4 worm cellular contexts compared by ENCODE assay signal in the genomic region with DNA sequence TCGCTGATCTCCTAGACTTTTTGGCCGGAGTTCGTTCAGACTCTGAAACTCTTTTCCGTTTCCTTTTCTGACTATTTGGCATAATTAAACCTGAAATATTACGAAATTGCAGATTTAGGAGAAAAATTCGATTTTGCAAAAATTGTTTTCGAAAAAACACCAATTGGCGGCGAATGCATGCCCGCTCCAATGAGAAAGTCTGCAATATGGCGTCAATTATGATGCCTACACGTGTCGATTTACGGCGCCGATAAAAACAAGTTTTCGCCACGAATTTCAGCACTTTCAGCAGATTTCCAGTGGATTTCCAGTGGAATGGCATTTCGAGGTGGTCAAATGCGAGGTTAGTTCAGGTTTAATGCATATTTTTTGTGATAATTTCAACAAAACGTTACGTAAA.
TF ChIP-seq lines count a peak whose summit lies in the region.

A gene (minus strand): TSS at position 92 of the 400 bp plus-strand sequence.
A gene (plus strand): TSS at position 112 of the 400 bp plus-strand sequence.

TF ChIP-seq in whole organism, L2 larva, 48 proteins besides CTCF, POLR2A, EP300 and RAD21 (continues in another document):
- TF ChIP-seq zag-1 (tag; optimal IDR thresholded peaks at IDR 0.05; lab: Kevin White, UChicago) (peak; percentile 4), ama-1 (optimal IDR thresholded peaks at IDR 0.05; lab: Kevin White, UChicago) (no peak), nhr-21 (tag; optimal IDR thresholded peaks at IDR 0.05; lab: Kevin White, UChicago) (peak; percentile 42), lsy-2 (tag; optimal IDR thresholded peaks at IDR 0.05; lab: Kevin White, UChicago) (peak; percentile 73 to 82), nhr-11 (tag; optimal IDR thresholded peaks at IDR 0.05; lab: Kevin White, UChicago) (peak; percentile 69), elt-3 (tag; optimal IDR thresholded peaks at IDR 0.05; lab: Kevin White, UChicago) (no peak), mdl-1 (tag; optimal IDR thresholded peaks at IDR 0.05; lab: Kevin White, UChicago) (peak in 1 of 2 experiments; percentile 36), lin-13 (GFP tag; optimal IDR thresholded peaks at IDR 0.05; lab: Kevin White, UChicago) (peak; percentile 54), fos-1 (tag; optimal IDR thresholded peaks at IDR 0.05; lab: Kevin White, UChicago) (peak; percentile 36), sma-9 (GFP tag; optimal IDR thresholded peaks at IDR 0.05; lab: Kevin White, UChicago) (peak; percentile 52), sma-9 (tag; optimal IDR thresholded peaks at IDR 0.05; lab: Kevin White, UChicago) (no peak), ztf-1 (GFP tag; conservative IDR thresholded peaks at IDR 0.05; lab: Robert Waterston, UW) (no peak), alr-1 (tag; optimal IDR thresholded peaks at IDR 0.05; lab: Kevin White, UChicago) (no peak), lin-11 (tag; optimal IDR thresholded peaks at IDR 0.05; lab: Kevin White, UChicago) (peak; percentile 75), nhr-25 (tag; optimal IDR thresholded peaks at IDR 0.05; lab: Kevin White, UChicago) (peak; percentile 66), dmd-4 (tag; optimal IDR thresholded peaks at IDR 0.05; lab: Kevin White, UChicago) (no peak), nhr-129 (tag; optimal IDR thresholded peaks at IDR 0.05; lab: Kevin White, UChicago) (peak; percentile 83), ZK546.5 (tag; optimal IDR thresholded peaks at IDR 0.05; lab: Kevin White, UChicago) (no peak), R02D3.7 (tag; optimal IDR thresholded peaks at IDR 0.05; lab: Kevin White, UChicago) (peak; percentile 82), snpc-4 (tag; optimal IDR thresholded peaks at IDR 0.05; lab: Kevin White, UChicago) (peak; percentile 40), unc-55 (GFP tag; optimal IDR thresholded peaks at IDR 0.05; lab: Kevin White, UChicago) (peak; percentile 93), F13H6.1 (tag; optimal IDR thresholded peaks at IDR 0.05; lab: Kevin White, UChicago) (peak; percentile 14)

TF ChIP-seq in whole organism, L4 larva, 104 proteins besides CTCF, POLR2A, EP300 and RAD21 (continues in another document):
- peak; percentile 84 for TF ChIP-seq lin-13 (GFP tag; optimal IDR thresholded peaks at IDR 0.05; lab: Kevin White, UChicago)
- TF ChIP-seq lin-15B (tag; optimal IDR thresholded peaks at IDR 0.05; lab: Kevin White, UChicago) = peak; percentile 84
- TF ChIP-seq hlh-30 (tag; optimal IDR thresholded peaks at IDR 0.05; lab: Kevin White, UChicago; ENCODE audit: insufficient read depth) = peak; percentile 66
- peak; percentile 72 for TF ChIP-seq nhr-6 (tag; optimal IDR thresholded peaks at IDR 0.05; lab: Kevin White, UChicago)
- peak; percentile 76 for TF ChIP-seq mep-1 (tag; optimal IDR thresholded peaks at IDR 0.05; lab: Kevin White, UChicago)
- peak; percentile 66; the same call in 1 of the 2 replicates for TF ChIP-seq hmg-1.1 (GFP tag; IDR thresholded peaks at IDR 0.05; lab: Robert Waterston, UW)
- peak; percentile 69 for TF ChIP-seq rbr-2 (tag; optimal IDR thresholded peaks at IDR 0.05; lab: Kevin White, UChicago)
- no peak for TF ChIP-seq ceh-32 (tag; optimal IDR thresholded peaks at IDR 0.05; lab: Kevin White, UChicago; ENCODE audit: poor library complexity)
- TF ChIP-seq arid-1 (GFP tag; conservative IDR thresholded peaks at IDR 0.05; lab: Robert Waterston, UW) = 0 out of 2 replicates have a peak, but pooled peaks have one; percentile 19
- TF ChIP-seq ces-1 (GFP tag; optimal IDR thresholded peaks at IDR 0.05; lab: Kevin White, UChicago) = peak; percentile 15
- TF ChIP-seq nhr-237 (tag; optimal IDR thresholded peaks at IDR 0.05; lab: Kevin White, UChicago) = no peak
- peak; percentile 5 for TF ChIP-seq nhr-102 (tag; optimal IDR thresholded peaks at IDR 0.05; lab: Kevin White, UChicago)
- peak in 1 of 2 experiments; percentile 29 for TF ChIP-seq hif-1 (tag; optimal IDR thresholded peaks at IDR 0.05; lab: Kevin White, UChicago)
- TF ChIP-seq lim-7 (GFP tag; IDR thresholded peaks at IDR 0.05; lab: Robert Waterston, UW) = no peak
- TF ChIP-seq R02D3.7 (tag; optimal IDR thresholded peaks at IDR 0.05; lab: Kevin White, UChicago) = peak; percentile 94
- TF ChIP-seq T20F7.1 (GFP tag; optimal IDR thresholded peaks at IDR 0.05; lab: Kevin White, UChicago) = peak; percentile 45
- TF ChIP-seq ama-1 (optimal IDR thresholded peaks at IDR 0.05; lab: Kevin White, UChicago) = peak; percentile 16
- TF ChIP-seq nhr-11 (tag; optimal IDR thresholded peaks at IDR 0.05; lab: Kevin White, UChicago) = peak; percentile 94
- TF ChIP-seq mdl-1 (tag; optimal IDR thresholded peaks at IDR 0.05; lab: Kevin White, UChicago) = peak in 1 of 2 experiments; percentile 49
- peak; percentile 5 for TF ChIP-seq pqm-1 (tag; optimal IDR thresholded peaks at IDR 0.05; lab: Kevin White, UChicago)

TF ChIP-seq in whole organism, late embryonic, 69 proteins besides CTCF, POLR2A, EP300 and RAD21 (continues in another document):
- TF ChIP-seq sdc-2 (tag; optimal IDR thresholded peaks at IDR 0.05; lab: Kevin White, UChicago) = no peak
- TF ChIP-seq ztf-16 (tag; optimal IDR thresholded peaks at IDR 0.05; lab: Kevin White, UChicago) = peak; percentile 12
- peak; percentile 63 for TF ChIP-seq ceh-34 (tag; optimal IDR thresholded peaks at IDR 0.05; lab: Kevin White, UChicago)
- TF ChIP-seq unc-42 (tag; optimal IDR thresholded peaks at IDR 0.05; lab: Kevin White, UChicago) = peak; percentile 73
- no peak for TF ChIP-seq npax-4 (tag; optimal IDR thresholded peaks at IDR 0.05; lab: Kevin White, UChicago)
- no peak for TF ChIP-seq ceh-6 (GFP tag; optimal IDR thresholded peaks at IDR 0.05; lab: Kevin White, UChicago)
- TF ChIP-seq ets-4 (tag; optimal IDR thresholded peaks at IDR 0.05; lab: Kevin White, UChicago) = no peak
- TF ChIP-seq C38D4.7 (GFP tag; optimal IDR thresholded peaks at IDR 0.05; lab: Kevin White, UChicago) = no peak
- no peak for TF ChIP-seq sox-4 (tag; optimal IDR thresholded peaks at IDR 0.05; lab: Kevin White, UChicago)
- no peak for TF ChIP-seq nhr-11 (tag; optimal IDR thresholded peaks at IDR 0.05; lab: Kevin White, UChicago)
- TF ChIP-seq tbx-2 (tag; optimal IDR thresholded peaks at IDR 0.05; lab: Kevin White, UChicago) = peak; percentile 71
- no peak for TF ChIP-seq hlh-15 (tag; optimal IDR thresholded peaks at IDR 0.05; lab: Kevin White, UChicago)
- TF ChIP-seq T23F11.4 (GFP tag; optimal IDR thresholded peaks at IDR 0.05; lab: Kevin White, UChicago) = no peak
- TF ChIP-seq ceh-14 (tag; optimal IDR thresholded peaks at IDR 0.05; lab: Kevin White, UChicago) = peak; percentile 6
- no peak for TF ChIP-seq fax-1 (tag; optimal IDR thresholded peaks at IDR 0.05; lab: Kevin White, UChicago)
- TF ChIP-seq fkh-10 (GFP tag; optimal IDR thresholded peaks at IDR 0.05; lab: Kevin White, UChicago) = no peak
- peak; percentile 33 for TF ChIP-seq elt-2 (tag; optimal IDR thresholded peaks at IDR 0.05; lab: Kevin White, UChicago)
- TF ChIP-seq hlh-8 (tag; optimal IDR thresholded peaks at IDR 0.05; lab: Kevin White, UChicago) = no peak
- TF ChIP-seq sox-2 (GFP tag; IDR thresholded peaks at IDR 0.05; lab: Robert Waterston, UW) = no peak
- no peak for TF ChIP-seq tbx-7 (tag; optimal IDR thresholded peaks at IDR 0.05; lab: Kevin White, UChicago)
- no peak for TF ChIP-seq ceh-45 (GFP tag; IDR thresholded peaks at IDR 0.05; lab: Robert Waterston, UW)
- TF ChIP-seq Y22D7AL.16 (tag; optimal IDR thresholded peaks at IDR 0.05; lab: Kevin White, UChicago) = no peak
- TF ChIP-seq ceh-30 (tag; optimal IDR thresholded peaks at IDR 0.05; lab: Kevin White, UChicago) = no peak
- no peak for TF ChIP-seq syd-9 (tag; optimal IDR thresholded peaks at IDR 0.05; lab: Kevin White, UChicago)
- no peak for TF ChIP-seq rnt-1 (tag; optimal IDR thresholded peaks at IDR 0.05; lab: Kevin White, UChicago)
- TF ChIP-seq ceh-19 (GFP tag; optimal IDR thresholded peaks at IDR 0.05; lab: Kevin White, UChicago) = no peak

TF ChIP-seq in whole organism, mixed stage, embryonic, 35 proteins besides CTCF, POLR2A, EP300 and RAD21:
- peak; percentile 84 for TF ChIP-seq nhr-237 (tag; optimal IDR thresholded peaks at IDR 0.05; lab: Kevin White, UChicago)
- peak; percentile 73 for TF ChIP-seq lin-13 (tag; optimal IDR thresholded peaks at IDR 0.05; lab: Kevin White, UChicago)
- peak; percentile 8 for TF ChIP-seq unc-120 (tag; optimal IDR thresholded peaks at IDR 0.05; lab: Kevin White, UChicago; ENCODE audit: poor library complexity, severe bottlenecking)
- TF ChIP-seq M03D4.4 (tag; optimal IDR thresholded peaks at IDR 0.05; lab: Kevin White, UChicago) = peak; percentile 13
- TF ChIP-seq elt-1 (tag; optimal IDR thresholded peaks at IDR 0.05; lab: Kevin White, UChicago; ENCODE audit: borderline replicate concordance, insufficient read depth) = no peak
- peak; percentile 55 for TF ChIP-seq hlh-1 (tag; optimal IDR thresholded peaks at IDR 0.05; lab: Kevin White, UChicago)
- TF ChIP-seq mep-1 (tag; optimal IDR thresholded peaks at IDR 0.05; lab: Kevin White, UChicago) = peak; percentile 57
- peak; percentile 76 for TF ChIP-seq ces-1 (GFP tag; optimal IDR thresholded peaks at IDR 0.05; lab: Kevin White, UChicago)
- TF ChIP-seq pha-4 (tag; optimal IDR thresholded peaks at IDR 0.05; lab: Kevin White, UChicago) = peak; percentile 51
- no peak for TF ChIP-seq unc-39 (tag; optimal IDR thresholded peaks at IDR 0.05; lab: Kevin White, UChicago)
- TF ChIP-seq mls-2 (tag; optimal IDR thresholded peaks at IDR 0.05; lab: Kevin White, UChicago) = no peak
- peak; percentile 70 for TF ChIP-seq lsy-2 (tag; optimal IDR thresholded peaks at IDR 0.05; lab: Kevin White, UChicago)
- peak; percentile 50 for TF ChIP-seq ceh-39 (tag; optimal IDR thresholded peaks at IDR 0.05; lab: Kevin White, UChicago)
